Fruit fly (Drosophila melanogaster) whole organism, embryonic: ENCODE data around the gene CG31988.

Experiments
- Abd-B ChIP-seq: fragments of 200-800 bp; sonication (Bioruptor generic); optimal IDR thresholded peaks from 2 replicates; lab custom pipeline; 2018; ENCODE audit warnings: missing biosample characterization, mild to moderate bottlenecking, missing genetic modification characterization, moderate library complexity
- Atf6 ChIP-seq: fragments of 200-800 bp; sonication (Bioruptor generic); IDR thresholded peaks from 2 replicates; pipeline ENCODE4 v1.3.6; 2022; ENCODE audit warnings: missing biosample characterization, missing genetic modification characterization
- Blimp-1 ChIP-seq: fragments of 200-800 bp; sonication (Bioruptor generic); optimal IDR thresholded peaks from 3 replicates; lab custom pipeline; 2018; ENCODE audit warnings: missing biosample characterization, missing genetic modification characterization, mild to moderate bottlenecking, moderate library complexity, missing genetic modification reagents
- CG10209 ChIP-seq: fragments of 200-800 bp; sonication (Bioruptor generic); optimal IDR thresholded peaks from 3 replicates; lab custom pipeline; 2017; ENCODE audit warnings: missing biosample characterization, mild to moderate bottlenecking, missing genetic modification characterization, missing genetic modification reagents
- CG10979 ChIP-seq: fragments of 200-800 bp; sonication (Bioruptor generic); optimal IDR thresholded peaks from 2 replicates; lab custom pipeline; 2018; ENCODE audit warnings: missing biosample characterization, mild to moderate bottlenecking, missing genetic modification characterization, moderate library complexity
- CG12236 ChIP-seq: fragments of 200-800 bp; sonication (Bioruptor generic); optimal IDR thresholded peaks from 2 replicates; lab custom pipeline; 2016; ENCODE audit warnings: missing biosample characterization, missing genetic modification characterization
- CG1529 ChIP-seq: fragments of 200-800 bp; sonication (Bioruptor generic); optimal IDR thresholded peaks from 3 replicates; lab custom pipeline; 2018; ENCODE audit warnings: missing biosample characterization, missing genetic modification characterization
- CG1602 ChIP-seq: fragments of 200-800 bp; sonication (Bioruptor generic); optimal IDR thresholded peaks from 3 replicates; lab custom pipeline; 2016; ENCODE audit warnings: missing biosample characterization, missing genetic modification characterization
- CG16779 ChIP-seq: fragments of 200-800 bp; sonication (Bioruptor generic); IDR thresholded peaks from 2 replicates; pipeline ENCODE4 v1.3.6; 2022; ENCODE audit warnings: missing biosample characterization, missing genetic modification characterization
- CG30431 ChIP-seq: fragments of 200-800 bp; sonication (Bioruptor generic); optimal IDR thresholded peaks from 2 replicates; lab custom pipeline; 2017; ENCODE audit warnings: missing biosample characterization, missing genetic modification characterization
- CG31365 ChIP-seq: fragments of 200-800 bp; sonication (Bioruptor generic); optimal IDR thresholded peaks from 2 replicates; lab custom pipeline; 2018; ENCODE audit warnings: missing biosample characterization, mild to moderate bottlenecking, missing genetic modification characterization
- CG3407 ChIP-seq: fragments of 200-800 bp; sonication (Bioruptor generic); optimal IDR thresholded peaks from 2 replicates; lab custom pipeline; 2018; ENCODE audit warnings: missing biosample characterization, mild to moderate bottlenecking, missing genetic modification characterization
- CG6683 ChIP-seq: fragments of 200-800 bp; sonication (Bioruptor generic); optimal IDR thresholded peaks from 2 replicates; lab custom pipeline; 2017; ENCODE audit warnings: missing biosample characterization, mild to moderate bottlenecking, missing genetic modification characterization, missing genetic modification reagents
- CG6765 ChIP-seq: fragments of 200-800 bp; sonication (Bioruptor generic); optimal IDR thresholded peaks from 3 replicates; lab custom pipeline; 2017; ENCODE audit warnings: missing biosample characterization, mild to moderate bottlenecking, missing genetic modification characterization
- CG6854 ChIP-seq: fragments of 200-800 bp; sonication (Bioruptor generic); optimal IDR thresholded peaks from 3 replicates; lab custom pipeline; 2017; ENCODE audit warnings: missing biosample characterization, mild to moderate bottlenecking, missing genetic modification characterization
- CG8359 ChIP-seq: fragments of 200-800 bp; sonication (Bioruptor generic); optimal IDR thresholded peaks from 2 replicates; lab custom pipeline; 2017; ENCODE audit warnings: missing biosample characterization, mild to moderate bottlenecking, missing genetic modification characterization, borderline replicate concordance
- CG8924 ChIP-seq: fragments of 200-800 bp; optimal IDR thresholded peaks from 3 replicates; lab custom pipeline; 2019; ENCODE audit warnings: missing biosample characterization, mild to moderate bottlenecking, missing genetic modification characterization, moderate library complexity
- CG9609 ChIP-seq: fragments of 200-800 bp; sonication (Bioruptor generic); optimal IDR thresholded peaks from 3 replicates; lab custom pipeline; 2016; ENCODE audit warnings: missing biosample characterization, missing genetic modification characterization
- Chrac-16 ChIP-seq: fragments of 200-800 bp; sonication (Bioruptor generic); optimal IDR thresholded peaks from 3 replicates; lab custom pipeline; 2016; ENCODE audit warnings: missing biosample characterization, missing genetic modification characterization
- Fer3 ChIP-seq: fragments of 200-800 bp; sonication (Bioruptor generic); optimal IDR thresholded peaks from 2 replicates; lab custom pipeline; 2018; ENCODE audit warnings: missing biosample characterization, mild to moderate bottlenecking, missing genetic modification characterization, moderate library complexity
- Jarid2 ChIP-seq: fragments of 200-800 bp; sonication (Bioruptor generic); optimal IDR thresholded peaks from 3 replicates; lab custom pipeline; 2017; ENCODE audit warnings: mild to moderate bottlenecking, missing biosample characterization, missing genetic modification reagents, missing genetic modification characterization
- Lim3 ChIP-seq: fragments of 200-800 bp; sonication (Bioruptor generic); IDR thresholded peaks from 2 replicates; pipeline ENCODE4 v1.3.6; 2022; ENCODE audit warnings: missing biosample characterization, missing genetic modification characterization
- Med ChIP-seq: fragments of 200-800 bp; sonication (Bioruptor generic); peaks from one replicate; lab custom pipeline; 2016; ENCODE audit warnings: missing biosample characterization, missing genetic modification characterization, mild to moderate bottlenecking, inconsistent platforms, moderate library complexity
- NFAT ChIP-seq: fragments of 200-800 bp; sonication (Bioruptor generic); IDR thresholded peaks from 2 replicates; pipeline ENCODE4 v1.3.6; 2022; ENCODE audit warnings: missing biosample characterization, missing genetic modification characterization
- Oli ChIP-seq: fragments of 200-800 bp; sonication (Bioruptor generic); optimal IDR thresholded peaks from 2 replicates; lab custom pipeline; 2018; ENCODE audit warnings: missing biosample characterization, mild to moderate bottlenecking, missing genetic modification characterization, moderate library complexity
- Optix ChIP-seq: fragments of 200-800 bp; sonication (Bioruptor generic); IDR thresholded peaks from 3 replicates; pipeline ENCODE4 v1.3.6; 2022; ENCODE audit warnings: missing biosample characterization, missing genetic modification characterization
- Ravus ChIP-seq: fragments of 200-800 bp; sonication (Bioruptor generic); IDR thresholded peaks from 2 replicates; pipeline ENCODE4 v1.3.6; 2022; ENCODE audit warnings: missing biosample characterization, missing genetic modification characterization
- Side ChIP-seq: fragments of 200-800 bp; sonication (Bioruptor generic); optimal IDR thresholded peaks from 2 replicates; lab custom pipeline; 2016; ENCODE audit warnings: missing biosample characterization, missing genetic modification characterization
- Sry-β ChIP-seq: fragments of 200-800 bp; sonication (Bioruptor generic); optimal IDR thresholded peaks from 2 replicates; lab custom pipeline; 2018; ENCODE audit warnings: missing biosample characterization, mild to moderate bottlenecking, missing genetic modification characterization, moderate library complexity
- Taf1 ChIP-seq: fragments of 200-800 bp; sonication (Bioruptor generic); IDR thresholded peaks from 2 replicates; pipeline ENCODE4 v1.3.6; 2022; ENCODE audit warnings: missing biosample characterization, missing genetic modification characterization
- ara ChIP-seq: fragments of 200-800 bp; sonication (Bioruptor generic); IDR thresholded peaks from 2 replicates; pipeline ENCODE4 v1.3.6; 2022; ENCODE audit warnings: missing biosample characterization, missing genetic modification characterization
- chm ChIP-seq: fragments of 200-800 bp; sonication (Bioruptor generic); IDR thresholded peaks from 2 replicates; pipeline ENCODE4 v1.3.6; 2022; ENCODE audit warnings: missing biosample characterization, missing genetic modification characterization
- dimm ChIP-seq: fragments of 200-800 bp; sonication (Bioruptor generic); IDR thresholded peaks from 2 replicates; pipeline ENCODE4 v1.3.6; 2022; ENCODE audit warnings: missing biosample characterization, missing genetic modification characterization
- dmrt11E ChIP-seq: fragments of 200-800 bp; sonication (Bioruptor generic); optimal IDR thresholded peaks from 3 replicates; lab custom pipeline; 2018; ENCODE audit warnings: missing biosample characterization, mild to moderate bottlenecking, missing genetic modification characterization, moderate library complexity
- en ChIP-seq: fragments of 200-800 bp; sonication (Bioruptor generic); optimal IDR thresholded peaks from 2 replicates; lab custom pipeline; 2016; ENCODE audit warnings: missing biosample characterization, missing genetic modification characterization
- exex ChIP-seq: fragments of 200-800 bp; sonication (Bioruptor generic); optimal IDR thresholded peaks from 4 replicates; lab custom pipeline; 2018; ENCODE audit warnings: missing biosample characterization, mild to moderate bottlenecking, missing genetic modification characterization, moderate library complexity
- fu2 ChIP-seq: fragments of 200-800 bp; sonication (Bioruptor generic); optimal IDR thresholded peaks from 2 replicates; lab custom pipeline; 2016; ENCODE audit warnings: missing biosample characterization, missing genetic modification characterization
- gsb ChIP-seq: fragments of 200-800 bp; sonication (Bioruptor generic); IDR thresholded peaks from 2 replicates; pipeline ENCODE4 v1.3.6; 2022; ENCODE audit warnings: missing biosample characterization, missing genetic modification characterization
- h ChIP-seq: fragments of >200 bp; optimal IDR thresholded peaks from 2 replicates; lab custom pipeline; 2017
- ham ChIP-seq: fragments of 200-800 bp; sonication (Bioruptor generic); IDR thresholded peaks from 2 replicates; pipeline ENCODE4 v1.3.6; 2022; ENCODE audit warnings: missing biosample characterization, missing genetic modification characterization
- lbe ChIP-seq: fragments of 200-800 bp; sonication (Bioruptor generic); optimal IDR thresholded peaks from 2 replicates; lab custom pipeline; 2016; ENCODE audit warnings: missing biosample characterization, mild to moderate bottlenecking, missing genetic modification characterization
- mirr ChIP-seq: fragments of 200-800 bp; sonication (Bioruptor generic); optimal IDR thresholded peaks from 3 replicates; lab custom pipeline; 2018; ENCODE audit warnings: missing biosample characterization, mild to moderate bottlenecking, missing genetic modification characterization
- p53 ChIP-seq: fragments of 200-800 bp; sonication (Bioruptor generic); optimal IDR thresholded peaks from 2 replicates; lab custom pipeline; 2016; ENCODE audit warnings: missing biosample characterization, missing genetic modification characterization
- pb ChIP-seq: fragments of 200-800 bp; sonication (Bioruptor generic); optimal IDR thresholded peaks from 3 replicates; lab custom pipeline; 2016; ENCODE audit warnings: missing biosample characterization, missing genetic modification characterization
- psq ChIP-seq: fragments of 200-800 bp; sonication (Bioruptor generic); optimal IDR thresholded peaks from 2 replicates; lab custom pipeline; 2017; ENCODE audit warnings: missing biosample characterization, missing genetic modification characterization
- seq ChIP-seq: fragments of 200-800 bp; sonication (Bioruptor generic); IDR thresholded peaks from 2 replicates; pipeline ENCODE4 v1.3.6; 2022; ENCODE audit warnings: missing biosample characterization, missing genetic modification characterization
- sim ChIP-seq: fragments of 200-800 bp; sonication (Bioruptor generic); IDR thresholded peaks from 2 replicates; pipeline ENCODE4 v1.3.6; 2022; ENCODE audit warnings: missing biosample characterization, missing genetic modification characterization
- tgo ChIP-seq: fragments of 200-800 bp; sonication (Bioruptor generic); IDR thresholded peaks from 3 replicates; pipeline ENCODE4 v1.3.6; 2022; ENCODE audit warnings: missing biosample characterization, missing genetic modification characterization
- tin ChIP-seq: fragments of 200-800 bp; sonication (Bioruptor generic); optimal IDR thresholded peaks from 3 replicates; lab custom pipeline; 2016; ENCODE audit warnings: missing biosample characterization, missing genetic modification characterization
- tx ChIP-seq: fragments of 200-800 bp; sonication (Bioruptor generic); optimal IDR thresholded peaks from 2 replicates; lab custom pipeline; 2016; ENCODE audit warnings: missing biosample characterization, missing genetic modification characterization

Gene CG31988

DNA sequence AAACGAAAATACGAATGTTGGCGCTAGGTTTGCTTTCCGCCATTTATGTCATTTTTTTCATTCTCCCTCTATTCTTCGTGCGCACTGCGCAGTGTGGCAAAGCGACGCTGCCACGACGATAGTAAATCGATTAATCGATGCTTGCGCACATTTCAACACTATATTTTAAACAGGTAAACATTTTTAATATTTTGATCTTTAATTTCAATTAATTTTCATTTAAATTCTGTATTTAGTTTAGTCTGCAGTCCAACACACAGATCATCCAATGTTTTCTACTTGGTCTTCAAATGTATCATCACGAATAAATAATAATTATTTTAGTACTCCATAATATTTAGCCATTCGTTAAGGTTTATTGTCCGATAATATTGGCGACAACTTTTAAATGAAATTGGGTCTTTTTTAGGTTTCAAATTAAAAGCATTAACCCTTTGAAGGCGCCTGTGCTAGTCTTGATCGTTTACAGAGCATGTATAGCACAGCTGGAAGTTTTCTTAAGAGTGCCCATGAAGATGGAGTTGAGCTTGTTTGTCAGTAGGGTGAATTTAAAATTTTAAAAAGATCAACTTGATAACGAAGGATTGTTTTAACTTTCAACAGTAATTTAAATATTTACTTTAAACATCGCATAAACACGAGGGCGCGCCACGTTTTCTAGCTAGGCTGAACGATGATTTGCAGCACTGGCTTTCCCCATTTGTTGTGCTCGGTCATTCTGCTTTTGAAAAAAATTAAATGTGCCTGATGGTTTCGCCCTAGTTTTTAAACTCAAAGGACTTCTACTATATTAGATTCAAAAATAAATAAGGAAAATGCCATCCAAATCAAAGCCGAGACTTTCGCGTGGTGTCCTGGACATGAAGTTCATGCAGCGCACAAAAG lies 46.2 kb downstream of the CG31988 start, which contains the start of the genes Mpp6 and E2f2 (continued):
- TF ChIP-seq dimm, result no peak
- TF ChIP-seq CG10979 (tag; lab: Kevin White, UChicago), result no peak
- peak; percentile 14; the same call in 1 of the 3 replicates for TF ChIP-seq tgo (GFP tag; lab: Robert Waterston, UW)
- TF ChIP-seq CG1602 (GFP tag; lab: Kevin White, UChicago), result peak; percentile 23
- no peak for TF ChIP-seq Blimp-1 (GFP tag; lab: Kevin White, UChicago)
- no peak for TF ChIP-seq exex (tag; lab: Kevin White, UChicago)
- no peak for TF ChIP-seq Jarid2 (GFP tag; lab: Kevin White, UChicago)
- no peak for TF ChIP-seq dmrt11E (tag; lab: Kevin White, UChicago)
- no peak for TF ChIP-seq CG6765
- TF ChIP-seq CG10209 (GFP tag; lab: Kevin White, UChicago), result peak; percentile 23
- TF ChIP-seq Chrac-16 (GFP tag; lab: Kevin White, UChicago), result no peak
- TF ChIP-seq lbe (GFP tag; lab: Kevin White, UChicago), result peak; percentile 35
- TF ChIP-seq CG31365, result no peak
- TF ChIP-seq p53 (GFP tag; lab: Kevin White, UChicago), result no peak
- TF ChIP-seq gsb, result no peak
- TF ChIP-seq sim, result peak; percentile 34; the same call in 1 of the 2 replicates
- TF ChIP-seq tx (GFP tag; lab: Kevin White, UChicago), result no peak
- no peak for TF ChIP-seq Oli (tag; lab: Kevin White, UChicago)
- no peak for TF ChIP-seq h (lab: Kevin White, UChicago)
- no peak for TF ChIP-seq CG30431 (GFP tag; lab: Kevin White, UChicago)
- TF ChIP-seq CG6854, result no peak
- TF ChIP-seq en (GFP tag; lab: Kevin White, UChicago), result no peak
- TF ChIP-seq pb, result no peak
- no peak for TF ChIP-seq CG1529 (GFP tag; lab: Kevin White, UChicago)
- TF ChIP-seq Atf6, result 0 out of 2 replicates have a peak, but pooled peaks have one; percentile 23
- TF ChIP-seq CG16779 (GFP tag; lab: Robert Waterston, UW), result peak; percentile 60; the same call in 1 of the 2 replicates
- no peak for TF ChIP-seq mirr (GFP tag; lab: Kevin White, UChicago)
- peak; percentile 95 for TF ChIP-seq psq
- no peak for TF ChIP-seq CG8359 (GFP tag; lab: Kevin White, UChicago)
- no peak for TF ChIP-seq Fer3 (tag; lab: Kevin White, UChicago)
- no peak for TF ChIP-seq Optix (GFP tag; lab: Robert Waterston, UW)
- no peak for TF ChIP-seq CG12236 (GFP tag; lab: Kevin White, UChicago)
- TF ChIP-seq CG3407, result no peak
- no peak for TF ChIP-seq Ravus
- TF ChIP-seq Taf1, result no peak
- TF ChIP-seq CG8924 (tag; lab: Kevin White, UChicago), result peak; percentile 13
- TF ChIP-seq Side, result no peak
- peak; percentile 31 for TF ChIP-seq tin (GFP tag; lab: Kevin White, UChicago)
- no peak for TF ChIP-seq ara
- TF ChIP-seq fu2, result no peak
- TF ChIP-seq seq (GFP tag; lab: Robert Waterston, UW), result 0 out of 2 replicates have a peak, but pooled peaks have one; percentile 25
- peak; percentile 81 for TF ChIP-seq NFAT (GFP tag; lab: Robert Waterston, UW)
- no peak for TF ChIP-seq ham (GFP tag; lab: Robert Waterston, UW)
- no peak for TF ChIP-seq chm (GFP tag; lab: Robert Waterston, UW)
- no peak for TF ChIP-seq CG9609 (GFP tag; lab: Kevin White, UChicago)
- TF ChIP-seq Med (GFP tag; lab: Kevin White, UChicago), result peak; percentile 87
- TF ChIP-seq Lim3, result no peak
- TF ChIP-seq Abd-B (GFP tag; lab: Kevin White, UChicago), result no peak
- peak; percentile 44 for TF ChIP-seq Sry-β (GFP tag; lab: Kevin White, UChicago)
- TF ChIP-seq CG6683 (GFP tag; lab: Kevin White, UChicago), result no peak
